Worm (Caenorhabditis elegans) whole organism, L4 larva: ENCODE measurements around the gene F38B6.3.
A peak's percentile ranks its signal among the peaks of the same experiment; 100 is the strongest.

Experiments
- D1046.2 ChIP-seq: fragments of 200-800 bp; sonication (Bioruptor generic); IDR thresholded peaks from 2 replicates; pipeline ENCODE4 v1.3.6; 2022; ENCODE audit warnings: missing genetic modification characterization, missing compliant biosample characterization
- F26F4.8 ChIP-seq: fragments of 200-800 bp; sonication (Bioruptor generic); conservative IDR thresholded peaks from 2 replicates; pipeline ENCODE4 v1.3.6; 2022; ENCODE audit warnings: missing genetic modification characterization, missing compliant biosample characterization
- F37D6.2 ChIP-seq: sonication (generic microtip); optimal IDR thresholded peaks from 2 replicates; lab custom pipeline; 2016; ENCODE audit warnings: mild to moderate bottlenecking, missing genetic modification characterization, missing compliant biosample characterization
- F44E2.7 ChIP-seq: fragments of 200-800 bp; sonication (Bioruptor generic); IDR thresholded peaks from 2 replicates; pipeline ENCODE4 v2.1.2; 2022; ENCODE audit warnings: missing genetic modification characterization, missing compliant biosample characterization
- R02D3.7 ChIP-seq: fragments of 150-350 bp; sonication (generic microtip); optimal IDR thresholded peaks from 3 replicates; lab custom pipeline; 2014; ENCODE audit warnings: missing biosample characterization, missing genetic modification characterization
- T20F7.1 ChIP-seq: fragments of 200-800 bp; sonication (Bioruptor generic); optimal IDR thresholded peaks from 2 replicates; lab custom pipeline; 2018; ENCODE audit warnings: mild to moderate bottlenecking, missing genetic modification characterization, missing compliant biosample characterization
- Y105C5A.15 ChIP-seq: fragments of 200-800 bp; sonication (Bioruptor generic); IDR thresholded peaks from 2 replicates; pipeline ENCODE4 v1.3.6; 2022; ENCODE audit warnings: missing genetic modification characterization, missing compliant biosample characterization
- Y75B8A.6 ChIP-seq: fragments of 200-800 bp; sonication (Bioruptor generic); IDR thresholded peaks from 2 replicates; pipeline ENCODE4 v1.3.6; 2022; ENCODE audit warnings: missing genetic modification reagents, missing genetic modification characterization, missing compliant biosample characterization
- aha-1 ChIP-seq: fragments of 150-350 bp; peaks from one replicate; lab custom pipeline; 2014; ENCODE audit warnings: missing biosample characterization, missing genetic modification characterization
- aly-2 ChIP-seq: sonication (generic microtip); optimal IDR thresholded peaks from 2 replicates; lab custom pipeline; 2018; ENCODE audit warnings: missing biosample characterization, missing genetic modification characterization
- ama-1 ChIP-seq: fragments of 150-350 bp; optimal IDR thresholded peaks from 2 replicates; lab custom pipeline; 2014; ENCODE audit warnings: inconsistent platforms, mixed read lengths
- ceh-82 ChIP-seq: sonication (generic microtip); optimal IDR thresholded peaks from 2 replicates; lab custom pipeline; 2017; ENCODE audit warnings: missing biosample characterization, missing genetic modification characterization
- ces-1 ChIP-seq: fragments of 150-350 bp; sonication (generic microtip); optimal IDR thresholded peaks from 4 replicates; lab custom pipeline; 2014; ENCODE audit warnings: missing biosample characterization, missing genetic modification reagents, missing genetic modification characterization
- daf-16 ChIP-seq, 3 experiments: sonication (generic microtip); optimal IDR thresholded peaks; 2 replicates each; lab custom pipeline; 2016 to 2017; ENCODE audit warnings: missing genetic modification characterization in 3 of 3, missing genetic modification reagents in 3 of 3, mild to moderate bottlenecking in 2 of 3, missing compliant biosample characterization in 2 of 3, missing biosample characterization in 1 of 3, moderate library complexity in 1 of 3
- daf-19 ChIP-seq: fragments of 200-800 bp; sonication (Bioruptor generic); conservative IDR thresholded peaks from 2 replicates; pipeline ENCODE4 v1.3.6; 2022; ENCODE audit warnings: missing genetic modification characterization, missing compliant biosample characterization
- daf-8 ChIP-seq: fragments of 200-800 bp; sonication (Bioruptor generic); IDR thresholded peaks from 2 replicates; pipeline ENCODE4 v1.3.6; 2022; ENCODE audit warnings: missing genetic modification characterization, missing compliant biosample characterization
- dmd-6 ChIP-seq: fragments of 200-800 bp; sonication (Bioruptor generic); IDR thresholded peaks from 2 replicates; pipeline ENCODE4 v1.3.6; 2022; ENCODE audit warnings: missing genetic modification reagents, missing genetic modification characterization, missing compliant biosample characterization
- egl-43 ChIP-seq: fragments of 200-800 bp; sonication (Bioruptor generic); IDR thresholded peaks from 2 replicates; pipeline ENCODE4 v1.3.6; 2022; ENCODE audit warnings: missing genetic modification reagents, missing genetic modification characterization, missing compliant biosample characterization
- hlh-11 ChIP-seq: fragments of 200-800 bp; sonication (Bioruptor generic); optimal IDR thresholded peaks from 2 replicates; lab custom pipeline; 2018; ENCODE audit warnings: mild to moderate bottlenecking, missing genetic modification characterization, missing compliant biosample characterization
- hmg-1.1 ChIP-seq: fragments of 200-800 bp; sonication (Bioruptor generic); IDR thresholded peaks from 2 replicates; pipeline ENCODE4 v1.3.6; 2022; ENCODE audit warnings: missing genetic modification reagents, missing genetic modification characterization, missing compliant biosample characterization
- jun-1 ChIP-seq: fragments of 150-350 bp; optimal IDR thresholded peaks from 2 replicates; lab custom pipeline; 2014; ENCODE audit warnings: missing biosample characterization, missing genetic modification reagents, missing genetic modification characterization
- lim-7 ChIP-seq: fragments of 200-800 bp; sonication (Bioruptor generic); IDR thresholded peaks from 2 replicates; pipeline ENCODE4 v1.3.6; 2022; ENCODE audit warnings: missing genetic modification characterization, missing compliant biosample characterization
- lin-1 ChIP-seq: fragments of 200-800 bp; sonication (Bioruptor generic); IDR thresholded peaks from 2 replicates; pipeline ENCODE4 v1.3.6; 2022; ENCODE audit warnings: missing genetic modification reagents, missing genetic modification characterization, missing compliant biosample characterization
- lin-13 ChIP-seq: fragments of 150-350 bp; optimal IDR thresholded peaks from 2 replicates; lab custom pipeline; 2014; ENCODE audit warnings: missing biosample characterization, missing genetic modification reagents, missing genetic modification characterization
- lin-15B ChIP-seq: fragments of 150-350 bp; sonication (generic microtip); optimal IDR thresholded peaks from 3 replicates; lab custom pipeline; 2014; ENCODE audit warnings: missing biosample characterization, missing genetic modification characterization
- lin-29 ChIP-seq: fragments of 200-800 bp; sonication (Bioruptor generic); IDR thresholded peaks from 2 replicates; pipeline ENCODE4 v1.3.6; 2022; ENCODE audit warnings: missing genetic modification reagents, missing genetic modification characterization, missing compliant biosample characterization
- lin-38 ChIP-seq: fragments of 200-800 bp; sonication (Bioruptor generic); IDR thresholded peaks from 2 replicates; pipeline ENCODE4 v1.3.6; 2022; ENCODE audit warnings: missing genetic modification reagents, missing genetic modification characterization, missing compliant biosample characterization
- lin-39 ChIP-seq: fragments of 150-350 bp; optimal IDR thresholded peaks from 2 replicates; lab custom pipeline; 2014; ENCODE audit warnings: missing biosample characterization, missing genetic modification reagents, missing genetic modification characterization
- mdl-1 ChIP-seq, 2 experiments: fragments of 150-350 bp in 1 of 2; sonication (generic microtip) in 1 of 2; optimal IDR thresholded peaks; 2 replicates each; lab custom pipeline; 2014 to 2017; ENCODE audit warnings: missing biosample characterization in 2 of 2, missing genetic modification characterization in 2 of 2
- mep-1 ChIP-seq: fragments of 150-350 bp; sonication (generic microtip); optimal IDR thresholded peaks from 3 replicates; lab custom pipeline; 2014; ENCODE audit warnings: missing biosample characterization, missing genetic modification characterization
- mes-2 ChIP-seq: sonication (generic microtip); optimal IDR thresholded peaks from 2 replicates; lab custom pipeline; 2016; ENCODE audit warnings: missing genotype, mild to moderate bottlenecking, missing genetic modification characterization, missing compliant biosample characterization; ENCODE audit not compliant: poor library complexity, severe bottlenecking
- mxl-2 ChIP-seq: fragments of 200-800 bp; sonication (Bioruptor generic); conservative IDR thresholded peaks from 2 replicates; pipeline ENCODE4 v1.3.6; 2022; ENCODE audit warnings: missing genetic modification reagents, missing genetic modification characterization, missing compliant biosample characterization
- nhr-25 ChIP-seq: sonication (generic microtip); optimal IDR thresholded peaks from 2 replicates; lab custom pipeline; 2017; ENCODE audit warnings: missing genetic modification characterization, mild to moderate bottlenecking, missing compliant biosample characterization, antibody characterized with exemption, moderate library complexity, borderline replicate concordance; ENCODE audit not compliant: insufficient read depth
- nhr-28 ChIP-seq: fragments of 150-350 bp; optimal IDR thresholded peaks from 2 replicates; lab custom pipeline; 2014; ENCODE audit warnings: missing biosample characterization, missing genetic modification characterization
- nhr-42 ChIP-seq: fragments of 200-800 bp; sonication (Bioruptor generic); IDR thresholded peaks from 2 replicates; pipeline ENCODE4 v1.3.6; 2022; ENCODE audit warnings: missing genetic modification characterization, missing compliant biosample characterization
- nhr-77 ChIP-seq: fragments of 150-350 bp; optimal IDR thresholded peaks from 2 replicates; lab custom pipeline; 2014; ENCODE audit warnings: missing biosample characterization, missing genetic modification characterization
- pqm-1 ChIP-seq: sonication (generic microtip); optimal IDR thresholded peaks from 2 replicates; lab custom pipeline; 2017; ENCODE audit warnings: missing biosample characterization, missing genetic modification characterization
- sdz-12 ChIP-seq: fragments of 200-800 bp; sonication (Bioruptor generic); optimal IDR thresholded peaks from 2 replicates; lab custom pipeline; 2018; ENCODE audit warnings: mild to moderate bottlenecking, missing genetic modification characterization, missing compliant biosample characterization
- snpc-1.2 ChIP-seq: fragments of 200-800 bp; sonication (Bioruptor generic); IDR thresholded peaks from 2 replicates; pipeline ENCODE4 v1.3.6; 2022; ENCODE audit warnings: missing genetic modification reagents, missing genetic modification characterization, missing compliant biosample characterization
- spr-3 ChIP-seq: fragments of 200-800 bp; sonication (Bioruptor generic); optimal IDR thresholded peaks from 2 replicates; lab custom pipeline; 2018; ENCODE audit warnings: mild to moderate bottlenecking, missing genetic modification characterization, missing compliant biosample characterization
- tra-1 ChIP-seq: fragments of 200-800 bp; sonication (Bioruptor generic); IDR thresholded peaks from 2 replicates; pipeline ENCODE4 v1.3.6; 2022; ENCODE audit warnings: missing genetic modification reagents, missing genetic modification characterization, missing compliant biosample characterization
- unc-130 ChIP-seq: sonication (generic microtip); optimal IDR thresholded peaks from 2 replicates; lab custom pipeline; 2016; ENCODE audit warnings: missing genetic modification reagents, missing genetic modification characterization, missing compliant biosample characterization
- unc-39 ChIP-seq: sonication (generic microtip); optimal IDR thresholded peaks from 2 replicates; lab custom pipeline; 2017; ENCODE audit warnings: missing biosample characterization, missing genetic modification characterization
- unc-62 ChIP-seq, 3 experiments: fragments of 150-350 bp in 1 of 3; sonication (generic microtip); optimal IDR thresholded peaks in 2 of 3; peaks in 1 of 3; 1 replicate in 1 of 3; 2 replicates in 2 of 3; lab custom pipeline; 2014 to 2017; ENCODE audit warnings: missing biosample characterization in 3 of 3, missing genetic modification characterization in 3 of 3, missing genetic modification reagents in 3 of 3, missing genotype in 1 of 3
- vab-7 ChIP-seq: fragments of 200-800 bp; sonication (Bioruptor generic); IDR thresholded peaks from 2 replicates; pipeline ENCODE4 v1.3.6; 2022; ENCODE audit warnings: missing genetic modification reagents, missing genetic modification characterization, missing compliant biosample characterization
- zag-1 ChIP-seq: fragments of 150-350 bp; optimal IDR thresholded peaks from 2 replicates; lab custom pipeline; 2014; ENCODE audit warnings: missing biosample characterization, missing genetic modification characterization
- zfp-2 ChIP-seq: sonication (generic microtip); optimal IDR thresholded peaks from 2 replicates; lab custom pipeline; 2016; ENCODE audit warnings: mild to moderate bottlenecking, missing genetic modification characterization, missing compliant biosample characterization
- zip-2 ChIP-seq: fragments of 150-350 bp; optimal IDR thresholded peaks from 2 replicates; lab custom pipeline; 2014; ENCODE audit warnings: missing biosample characterization, missing genetic modification characterization
- ztf-7 ChIP-seq: fragments of 150-350 bp; optimal IDR thresholded peaks from 2 replicates; lab custom pipeline; 2014; ENCODE audit warnings: missing biosample characterization, missing genetic modification characterization

Gene F38B6.3

ce11 chrX:6743853-6744346 is 50.5 kb downstream of the F38B6.3 start (continued):
- peak; percentile 97 for TF ChIP-seq mep-1 (tag; lab: Kevin White, UChicago)
- peak; percentile 96 for TF ChIP-seq ama-1 (lab: Kevin White, UChicago)
- TF ChIP-seq Y105C5A.15 (GFP tag; lab: Robert Waterston, UW) = 0 out of 2 replicates have a peak, but pooled peaks have one; percentile 5
- peak; percentile 40 for TF ChIP-seq sdz-12 (GFP tag; lab: Kevin White, UChicago)
- TF ChIP-seq daf-16 (GFP tag; optimal IDR thresholded peaks at IDR 0.05; lab: Kevin White, UChicago) = peak; percentile 67 to 96
- peak; percentile 98 for TF ChIP-seq daf-16 (tag; optimal IDR thresholded peaks at IDR 0.05; lab: Kevin White, UChicago)
- peak; percentile 63 for TF ChIP-seq lin-38 (GFP tag; lab: Robert Waterston, UW)
- TF ChIP-seq zfp-2 = peak; percentile 57
- TF ChIP-seq ceh-82 (tag; lab: Kevin White, UChicago) = no peak
- no peak for TF ChIP-seq vab-7 (GFP tag; lab: Robert Waterston, UW)
- TF ChIP-seq F44E2.7 (GFP tag; lab: Robert Waterston, UW) = no peak
- TF ChIP-seq tra-1 (GFP tag; lab: Robert Waterston, UW) = peak; percentile 97
- peak; percentile 60 for TF ChIP-seq pqm-1 (tag; lab: Kevin White, UChicago)
- peak; percentile 90 for TF ChIP-seq nhr-77
- TF ChIP-seq F37D6.2 (tag; lab: Kevin White, UChicago) = no peak
- TF ChIP-seq mxl-2 (GFP tag; lab: Robert Waterston, UW) = peak; percentile 98

ce11 chrX:6744537-6744936 is 51.1 kb downstream of the F38B6.3 start:
- TF ChIP-seq D1046.2 (GFP tag; lab: Robert Waterston, UW) (no peak), lim-7 (GFP tag; lab: Robert Waterston, UW) (no peak), daf-8 (GFP tag; lab: Robert Waterston, UW) (no peak), T20F7.1 (GFP tag; lab: Kevin White, UChicago) (no peak), zip-2 (tag; lab: Kevin White, UChicago) (no peak), F26F4.8 (GFP tag; lab: Robert Waterston, UW) (no peak), zag-1 (tag; lab: Kevin White, UChicago) (no peak), daf-19 (GFP tag; lab: Robert Waterston, UW) (no peak), unc-62 (GFP tag; optimal IDR thresholded peaks at IDR 0.05 in 1 of 2; lab: Kevin White, UChicago) (no peak), unc-62 (tag; optimal IDR thresholded peaks at IDR 0.05; lab: Kevin White, UChicago) (no peak), jun-1 (tag; lab: Kevin White, UChicago) (no peak), nhr-25 (tag; lab: Kevin White, UChicago) (no peak), aha-1 (tag; lab: Kevin White, UChicago) (no peak), ztf-7 (tag; lab: Kevin White, UChicago) (no peak), mdl-1 (tag; optimal IDR thresholded peaks at IDR 0.05; lab: Kevin White, UChicago) (peak in 1 of 2 experiments; percentile 99), lin-1 (0 out of 2 replicates have a peak, but pooled peaks have one; percentile 13), lin-39 (tag; lab: Kevin White, UChicago) (no peak), spr-3 (GFP tag; lab: Kevin White, UChicago) (no peak), nhr-42 (GFP tag; lab: Robert Waterston, UW) (no peak), nhr-28 (tag; lab: Kevin White, UChicago) (peak; percentile 94), mes-2 (tag; lab: Kevin White, UChicago) (peak; percentile 17), mxl-2 (GFP tag; lab: Robert Waterston, UW) (peak; percentile 59; the same call in 1 of the 2 replicates), ces-1 (GFP tag; lab: Kevin White, UChicago) (no peak), unc-130 (GFP tag; lab: Kevin White, UChicago) (no peak), lin-38 (GFP tag; lab: Robert Waterston, UW) (no peak), hmg-1.1 (GFP tag; lab: Robert Waterston, UW) (no peak), egl-43 (GFP tag; lab: Robert Waterston, UW) (no peak), lin-29 (GFP tag; lab: Robert Waterston, UW) (no peak), tra-1 (GFP tag; lab: Robert Waterston, UW) (no peak), aly-2 (tag; lab: Kevin White, UChicago) (no peak), snpc-1.2 (GFP tag; lab: Robert Waterston, UW) (no peak), hlh-11 (tag; lab: Kevin White, UChicago) (peak; percentile 84), R02D3.7 (no peak), dmd-6 (GFP tag; lab: Robert Waterston, UW) (peak; percentile 96), lin-15B (tag; lab: Kevin White, UChicago) (no peak), lin-13 (GFP tag; lab: Kevin White, UChicago) (no peak), unc-39 (tag; lab: Kevin White, UChicago) (no peak), Y75B8A.6 (no peak), pqm-1 (tag; lab: Kevin White, UChicago) (peak; percentile 87)
